Worm (Caenorhabditis elegans) whole organism, late embryonic: Measurements from ENCODE around the gene clh-4.

Experiments used
- ceh-34 ChIP-seq: sonication (generic microtip); optimal IDR thresholded peaks from 2 replicates; lab custom pipeline; 2016; ENCODE audit warnings: mild to moderate bottlenecking, missing genetic modification characterization, missing compliant biosample characterization
- pqm-1 ChIP-seq: sonication (generic microtip); optimal IDR thresholded peaks from 2 replicates; lab custom pipeline; 2016; ENCODE audit warnings: missing genetic modification characterization, missing compliant biosample characterization

clh-4 gene

DNA sequence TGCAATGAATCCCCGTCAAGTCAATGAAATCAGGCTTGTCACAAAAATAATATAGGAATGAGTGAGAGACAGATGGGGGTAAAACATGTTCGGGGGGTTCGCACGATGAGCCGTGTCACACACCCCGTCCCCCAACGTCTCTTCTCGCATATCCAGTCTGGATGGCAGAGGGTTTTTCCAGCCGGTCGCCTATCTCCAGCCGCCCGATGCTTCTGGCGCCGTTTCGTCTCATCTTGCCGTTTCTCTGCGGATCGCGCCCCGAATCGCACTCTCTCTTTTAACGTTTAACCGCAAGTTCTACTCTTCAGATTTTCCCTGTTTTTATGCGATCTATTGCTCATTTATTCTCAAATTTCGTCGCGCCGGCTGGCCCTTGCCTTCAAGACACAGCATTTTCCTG lies 38.4 kb downstream of the clh-4 start:
- TF ChIP-seq ceh-34 (tag; lab: Kevin White, UChicago) (peak; percentile 7), pqm-1 (tag; lab: Kevin White, UChicago) (no peak)
